Worm (Caenorhabditis elegans): ENCODE measurements around the gene C03H5.5.

Gene C03H5.5

ce11 chrII:332419-332818, 52.7 kb downstream of the C03H5.5 start, which contains the start of gene cbn-1:
Gene cbn-1 (minus strand): TSS chrII:332519.
- no peak for TF ChIP-seq ceh-30 (tag; optimal IDR thresholded peaks at IDR 0.05)
- TF ChIP-seq ama-1 (optimal IDR thresholded peaks at IDR 0.05): no peak
- TF ChIP-seq ttx-3 (tag; optimal IDR thresholded peaks at IDR 0.05): no peak
- TF ChIP-seq nhr-232 (tag; optimal IDR thresholded peaks at IDR 0.05): no peak
- no peak for TF ChIP-seq C08G9.2 (tag; optimal IDR thresholded peaks at IDR 0.05)
- no peak for TF ChIP-seq fax-1 (tag; optimal IDR thresholded peaks at IDR 0.05)
